Worm (Caenorhabditis elegans) whole organism, midembryonic: ENCODE data around the gene K07H8.5.

ENCODE experiments used
- T22C8.4 ChIP-seq: fragments of 200-800 bp; sonication (Bioruptor generic); IDR thresholded peaks from 2 replicates; pipeline ENCODE4 v1.3.6; 2022; ENCODE audit warnings: missing genetic modification characterization, missing compliant biosample characterization
- flt-1 ChIP-seq: fragments of 200-800 bp; sonication (Bioruptor generic); IDR thresholded peaks from 2 replicates; pipeline ENCODE4 v1.3.6; 2022; ENCODE audit warnings: missing genetic modification characterization, missing compliant biosample characterization
- klf-2 ChIP-seq: fragments of 200-800 bp; sonication (Bioruptor generic); conservative IDR thresholded peaks from 2 replicates; pipeline ENCODE4 v1.3.6; 2022; ENCODE audit warnings: missing genetic modification reagents, missing genetic modification characterization, missing compliant biosample characterization
- med-1 ChIP-seq: sonication (generic microtip); optimal IDR thresholded peaks from 2 replicates; lab custom pipeline; 2017; ENCODE audit warnings: missing genetic modification characterization, mild to moderate bottlenecking, missing compliant biosample characterization, antibody characterized with exemption, missing genetic modification reagents; ENCODE audit not compliant: insufficient read depth
- ref-1 ChIP-seq: fragments of 200-800 bp; sonication (Bioruptor generic); conservative IDR thresholded peaks from 2 replicates; pipeline ENCODE4 v1.3.6; 2022; ENCODE audit warnings: missing genetic modification reagents, missing genetic modification characterization, missing compliant biosample characterization
- tab-1 ChIP-seq: fragments of 200-800 bp; sonication (Bioruptor generic); IDR thresholded peaks from 2 replicates; pipeline ENCODE4 v1.3.6; 2022; ENCODE audit warnings: missing genetic modification characterization, missing compliant biosample characterization
- ztf-23 ChIP-seq: fragments of 200-800 bp; sonication (Bioruptor generic); IDR thresholded peaks from 2 replicates; pipeline ENCODE4 v1.3.6; 2022; ENCODE audit warnings: missing genetic modification reagents, missing genetic modification characterization, missing compliant biosample characterization

DNA sequence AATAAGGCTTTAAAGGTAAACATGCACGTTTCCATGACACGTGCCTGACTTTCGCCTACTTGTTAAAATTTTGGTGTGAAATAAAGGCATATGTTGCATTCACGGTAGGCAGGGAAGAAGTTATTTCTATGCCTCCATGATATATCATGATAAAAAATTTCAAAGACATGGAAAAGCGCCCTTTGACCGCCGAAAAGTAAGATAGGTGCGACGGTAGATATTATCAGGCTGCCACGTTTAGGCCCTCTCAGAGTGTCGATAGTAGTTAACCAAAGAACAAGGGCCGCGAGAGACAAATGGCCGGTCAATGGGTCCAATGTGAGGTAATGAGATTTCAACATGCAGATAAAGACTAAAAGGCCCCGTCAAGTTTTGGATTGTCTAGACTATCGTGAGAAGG, 25.0 kb upstream of the K07H8.5 start:
- no peak for TF ChIP-seq klf-2 (GFP tag; lab: Robert Waterston, UW)
- TF ChIP-seq flt-1 (GFP tag; lab: Robert Waterston, UW): no peak
- no peak for TF ChIP-seq tab-1
- TF ChIP-seq ztf-23 (GFP tag; lab: Robert Waterston, UW): no peak
- TF ChIP-seq ref-1: no peak
- no peak for TF ChIP-seq T22C8.4 (GFP tag; lab: Robert Waterston, UW)
- no peak for TF ChIP-seq med-1 (GFP tag; lab: Kevin White, UChicago)
